Worm (Caenorhabditis elegans) whole organism, mixed stage, embryonic: Measurements from ENCODE around the gene sre-7.

ENCODE experiments used
- ham-2 ChIP-seq: fragments of 200-800 bp; sonication (Bioruptor generic); optimal IDR thresholded peaks from 2 replicates; lab custom pipeline; 2018; ENCODE audit warnings: mild to moderate bottlenecking, missing genetic modification characterization, missing compliant biosample characterization
- lsy-2 ChIP-seq: fragments of 150-350 bp; optimal IDR thresholded peaks from 2 replicates; lab custom pipeline; 2014; ENCODE audit warnings: missing biosample characterization, missing genetic modification characterization
- nhr-237 ChIP-seq: fragments of 150-350 bp; optimal IDR thresholded peaks from 2 replicates; lab custom pipeline; 2014; ENCODE audit warnings: missing biosample characterization, missing genetic modification characterization
- nhr-28 ChIP-seq: fragments of 150-350 bp; optimal IDR thresholded peaks from 2 replicates; lab custom pipeline; 2014; ENCODE audit warnings: missing biosample characterization, missing genetic modification characterization
- nhr-76 ChIP-seq: sonication (generic microtip); optimal IDR thresholded peaks from 2 replicates; lab custom pipeline; 2017; ENCODE audit warnings: missing biosample characterization, missing genetic modification characterization
- sem-2 ChIP-seq: fragments of 200-800 bp; sonication (Bioruptor generic); optimal IDR thresholded peaks from 2 replicates; lab custom pipeline; 2018; ENCODE audit warnings: mild to moderate bottlenecking, missing genetic modification characterization, missing compliant biosample characterization
- snpc-4 ChIP-seq: fragments of 150-350 bp; optimal IDR thresholded peaks from 2 replicates; lab custom pipeline; 2014; ENCODE audit warnings: missing biosample characterization, missing genetic modification characterization

ce11 chrV:14212813-14213212, 31.2 kb upstream of the sre-7 start:
- TF ChIP-seq snpc-4 (no peak), sem-2 (GFP tag; lab: Kevin White, UChicago) (no peak), lsy-2 (tag; lab: Kevin White, UChicago) (no peak), ham-2 (GFP tag; lab: Kevin White, UChicago) (no peak), nhr-76 (tag; lab: Kevin White, UChicago) (no peak), nhr-237 (tag; lab: Kevin White, UChicago) (no peak), nhr-28 (tag; lab: Kevin White, UChicago) (no peak)
